Worm (Caenorhabditis elegans) whole organism, mixed stage, embryonic: ENCODE data around the gene R09E10.8.
"Not testable (repeated sequence)": the region's sequence is repeated elsewhere in the genome, so short reads cannot be mapped to it uniquely, and the experiment has no call there.

ENCODE experiments used
- M03D4.4 ChIP-seq: sonication (generic microtip); optimal IDR thresholded peaks from 2 replicates; lab custom pipeline; 2017; ENCODE audit warnings: mild to moderate bottlenecking, missing genetic modification characterization, missing compliant biosample characterization
- mep-1 ChIP-seq: fragments of 150-350 bp; optimal IDR thresholded peaks from 2 replicates; lab custom pipeline; 2017; ENCODE audit warnings: missing biosample characterization, missing genetic modification reagents, missing genetic modification characterization, inconsistent platforms
- nhr-12 ChIP-seq: fragments of 150-350 bp; optimal IDR thresholded peaks from 2 replicates; lab custom pipeline; 2014; ENCODE audit warnings: missing biosample characterization, missing genetic modification characterization
- ztf-11 ChIP-seq: fragments of 150-350 bp; optimal IDR thresholded peaks from 2 replicates; lab custom pipeline; 2014; ENCODE audit warnings: missing biosample characterization, missing genetic modification characterization

- not testable (repeated sequence) for TF ChIP-seq nhr-12, mep-1, M03D4.4, ztf-11 (tag; lab: Kevin White, UChicago)
Observed at ce11 chrIV:10322650-10323049, 12.4 kb upstream of the R09E10.8 start, which contains the start of gene R09E10.1.
